Worm (Caenorhabditis elegans): ENCODE data around the gene npr-41.

DNA sequence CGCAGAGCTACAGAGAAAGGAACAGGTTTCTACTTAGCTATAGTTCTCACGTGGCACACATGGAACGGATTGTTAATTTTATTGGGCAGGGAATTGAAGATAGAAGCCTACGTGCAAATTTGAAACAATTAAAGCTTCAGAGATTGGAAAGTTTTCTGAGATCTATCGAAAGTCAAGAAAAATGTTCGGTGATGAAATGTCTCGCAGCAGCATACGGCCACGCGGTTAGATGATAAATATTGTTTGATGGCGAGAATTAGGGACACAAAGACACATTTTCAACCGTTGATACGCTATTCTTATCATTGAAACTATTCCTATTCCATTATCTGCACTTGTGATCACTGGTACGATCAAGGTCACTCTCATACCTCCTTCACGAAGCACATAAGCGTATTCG lies 37.9 kb upstream of the npr-41 start:
- no peak for TF ChIP-seq dao-5 (tag; optimal IDR thresholded peaks at IDR 0.05)
- no peak for TF ChIP-seq him-1 (tag; optimal IDR thresholded peaks at IDR 0.05)
- no peak for TF ChIP-seq W03F9.2 (tag; optimal IDR thresholded peaks at IDR 0.05)
